Worm (Caenorhabditis elegans) whole organism, midembryonic: ENCODE results near the gene C34C12.9.

ENCODE experiments used
- flt-1 ChIP-seq: fragments of 200-800 bp; sonication (Bioruptor generic); IDR thresholded peaks from 2 replicates; pipeline ENCODE4 v1.3.6; 2022; ENCODE audit warnings: missing genetic modification characterization, missing compliant biosample characterization
- klf-2 ChIP-seq: fragments of 200-800 bp; sonication (Bioruptor generic); conservative IDR thresholded peaks from 2 replicates; pipeline ENCODE4 v1.3.6; 2022; ENCODE audit warnings: missing genetic modification reagents, missing genetic modification characterization, missing compliant biosample characterization
- med-1 ChIP-seq: sonication (generic microtip); optimal IDR thresholded peaks from 2 replicates; lab custom pipeline; 2017; ENCODE audit warnings: missing genetic modification characterization, mild to moderate bottlenecking, missing compliant biosample characterization, antibody characterized with exemption, missing genetic modification reagents; ENCODE audit not compliant: insufficient read depth
- tab-1 ChIP-seq: fragments of 200-800 bp; sonication (Bioruptor generic); IDR thresholded peaks from 2 replicates; pipeline ENCODE4 v1.3.6; 2022; ENCODE audit warnings: missing genetic modification characterization, missing compliant biosample characterization
- ztf-23 ChIP-seq: fragments of 200-800 bp; sonication (Bioruptor generic); IDR thresholded peaks from 2 replicates; pipeline ENCODE4 v1.3.6; 2022; ENCODE audit warnings: missing genetic modification reagents, missing genetic modification characterization, missing compliant biosample characterization
- ztf-29 ChIP-seq: fragments of 200-800 bp; sonication (Bioruptor generic); IDR thresholded peaks from 2 replicates; pipeline ENCODE4 v1.3.6; 2022; ENCODE audit warnings: missing genetic modification reagents, missing genetic modification characterization, missing compliant biosample characterization

- TF ChIP-seq flt-1 (GFP tag; lab: Robert Waterston, UW) (no peak), ztf-29 (GFP tag; lab: Robert Waterston, UW) (no peak), tab-1 (GFP tag; lab: Robert Waterston, UW) (no peak), med-1 (GFP tag; lab: Kevin White, UChicago) (no peak), klf-2 (GFP tag; lab: Robert Waterston, UW) (no peak), ztf-23 (GFP tag; lab: Robert Waterston, UW) (no peak)
These were observed 27.0 kb upstream of the C34C12.9 start, which contains the start of gene M01F1.8 for ce11 chrIII:3502215-3502838.
